Worm (Caenorhabditis elegans) whole organism, mixed stage, embryonic: ENCODE data around the gene T14G12.6.

Experiments
- M03D4.4 ChIP-seq: sonication (generic microtip); optimal IDR thresholded peaks from 2 replicates; lab custom pipeline; 2017; ENCODE audit warnings: mild to moderate bottlenecking, missing genetic modification characterization, missing compliant biosample characterization
- bed-3 ChIP-seq: fragments of 200-800 bp; sonication (Bioruptor generic); optimal IDR thresholded peaks from 3 replicates; lab custom pipeline; 2018; ENCODE audit warnings: mild to moderate bottlenecking, missing genetic modification characterization, moderate library complexity, missing compliant biosample characterization
- blmp-1 ChIP-seq: fragments of 150-350 bp; optimal IDR thresholded peaks from 2 replicates; lab custom pipeline; 2014; ENCODE audit warnings: missing biosample characterization, missing genetic modification characterization
- ceh-39 ChIP-seq: fragments of 150-350 bp; optimal IDR thresholded peaks from 2 replicates; lab custom pipeline; 2014; ENCODE audit warnings: missing biosample characterization, missing genetic modification characterization
- ceh-83 ChIP-seq: fragments of 200-800 bp; sonication (Bioruptor generic); optimal IDR thresholded peaks from 2 replicates; lab custom pipeline; 2018; ENCODE audit warnings: mild to moderate bottlenecking, missing genetic modification characterization, missing compliant biosample characterization
- drap-1 ChIP-seq: fragments of 200-800 bp; sonication (Bioruptor generic); optimal IDR thresholded peaks from 3 replicates; lab custom pipeline; 2018; ENCODE audit warnings: mild to moderate bottlenecking, missing genetic modification characterization, missing compliant biosample characterization
- elt-1 ChIP-seq: sonication (generic microtip); optimal IDR thresholded peaks from 2 replicates; lab custom pipeline; 2017; ENCODE audit warnings: missing genetic modification characterization, mild to moderate bottlenecking, missing compliant biosample characterization, antibody characterized with exemption, moderate library complexity, borderline replicate concordance; ENCODE audit not compliant: insufficient read depth
- elt-3 ChIP-seq: fragments of 150-350 bp; optimal IDR thresholded peaks from 2 replicates; lab custom pipeline; 2014; ENCODE audit warnings: missing biosample characterization, missing genetic modification characterization
- flh-1 ChIP-seq: fragments of 200-800 bp; sonication (Bioruptor generic); optimal IDR thresholded peaks from 2 replicates; lab custom pipeline; 2018; ENCODE audit warnings: mild to moderate bottlenecking, missing genetic modification characterization, moderate library complexity, missing compliant biosample characterization
- ham-2 ChIP-seq: fragments of 200-800 bp; sonication (Bioruptor generic); optimal IDR thresholded peaks from 2 replicates; lab custom pipeline; 2018; ENCODE audit warnings: mild to moderate bottlenecking, missing genetic modification characterization, missing compliant biosample characterization
- hlh-1 ChIP-seq: fragments of 150-350 bp; optimal IDR thresholded peaks from 2 replicates; lab custom pipeline; 2014; ENCODE audit warnings: missing biosample characterization, missing genetic modification reagents, missing genetic modification characterization
- lin-13 ChIP-seq: fragments of 150-350 bp; optimal IDR thresholded peaks from 2 replicates; lab custom pipeline; 2014; ENCODE audit warnings: missing biosample characterization, missing genetic modification characterization
- lin-32 ChIP-seq: fragments of 200-800 bp; sonication (Bioruptor generic); optimal IDR thresholded peaks from 2 replicates; lab custom pipeline; 2018; ENCODE audit warnings: mild to moderate bottlenecking, missing genetic modification characterization, missing compliant biosample characterization
- lsy-2 ChIP-seq: fragments of 150-350 bp; optimal IDR thresholded peaks from 2 replicates; lab custom pipeline; 2014; ENCODE audit warnings: missing biosample characterization, missing genetic modification characterization
- mep-1 ChIP-seq: fragments of 150-350 bp; optimal IDR thresholded peaks from 2 replicates; lab custom pipeline; 2017; ENCODE audit warnings: missing biosample characterization, missing genetic modification reagents, missing genetic modification characterization, inconsistent platforms
- mls-2 ChIP-seq: sonication (generic microtip); optimal IDR thresholded peaks from 2 replicates; lab custom pipeline; 2016; ENCODE audit warnings: mild to moderate bottlenecking, missing genetic modification characterization, moderate library complexity, missing compliant biosample characterization
- nhr-12 ChIP-seq: fragments of 150-350 bp; optimal IDR thresholded peaks from 2 replicates; lab custom pipeline; 2014; ENCODE audit warnings: missing biosample characterization, missing genetic modification characterization
- nhr-2 ChIP-seq: fragments of 150-350 bp; optimal IDR thresholded peaks from 2 replicates; lab custom pipeline; 2014; ENCODE audit warnings: missing biosample characterization, missing genetic modification characterization
- nhr-237 ChIP-seq: fragments of 150-350 bp; optimal IDR thresholded peaks from 2 replicates; lab custom pipeline; 2014; ENCODE audit warnings: missing biosample characterization, missing genetic modification characterization
- nhr-28 ChIP-seq: fragments of 150-350 bp; optimal IDR thresholded peaks from 2 replicates; lab custom pipeline; 2014; ENCODE audit warnings: missing biosample characterization, missing genetic modification characterization
- nhr-76 ChIP-seq: sonication (generic microtip); optimal IDR thresholded peaks from 2 replicates; lab custom pipeline; 2017; ENCODE audit warnings: missing biosample characterization, missing genetic modification characterization
- sem-2 ChIP-seq: fragments of 200-800 bp; sonication (Bioruptor generic); optimal IDR thresholded peaks from 2 replicates; lab custom pipeline; 2018; ENCODE audit warnings: mild to moderate bottlenecking, missing genetic modification characterization, missing compliant biosample characterization
- snpc-4 ChIP-seq: fragments of 150-350 bp; optimal IDR thresholded peaks from 2 replicates; lab custom pipeline; 2014; ENCODE audit warnings: missing biosample characterization, missing genetic modification characterization
- sptf-1 ChIP-seq: sonication (generic microtip); optimal IDR thresholded peaks from 2 replicates; lab custom pipeline; 2017; ENCODE audit warnings: mild to moderate bottlenecking, missing genetic modification characterization, moderate library complexity, missing compliant biosample characterization
- tbx-8 ChIP-seq: fragments of 200-800 bp; sonication (Bioruptor generic); optimal IDR thresholded peaks from 2 replicates; lab custom pipeline; 2018; ENCODE audit warnings: mild to moderate bottlenecking, missing genetic modification characterization, moderate library complexity, missing compliant biosample characterization
- unc-120 ChIP-seq: sonication (generic microtip); optimal IDR thresholded peaks from 2 replicates; lab custom pipeline; 2017; ENCODE audit warnings: missing genetic modification characterization, missing compliant biosample characterization; ENCODE audit not compliant: poor library complexity, severe bottlenecking
- unc-39 ChIP-seq: fragments of 150-350 bp; optimal IDR thresholded peaks from 2 replicates; lab custom pipeline; 2014; ENCODE audit warnings: missing biosample characterization, missing genetic modification characterization
- unc-62 ChIP-seq: fragments of 150-350 bp; optimal IDR thresholded peaks from 2 replicates; lab custom pipeline; 2014; ENCODE audit warnings: missing biosample characterization, missing genetic modification reagents, missing genetic modification characterization
- zip-8 ChIP-seq: fragments of 150-350 bp; optimal IDR thresholded peaks from 2 replicates; lab custom pipeline; 2014; ENCODE audit warnings: missing biosample characterization, missing genetic modification characterization
- ztf-11 ChIP-seq: fragments of 150-350 bp; optimal IDR thresholded peaks from 2 replicates; lab custom pipeline; 2014; ENCODE audit warnings: missing biosample characterization, missing genetic modification characterization

Gene T14G12.6

DNA sequence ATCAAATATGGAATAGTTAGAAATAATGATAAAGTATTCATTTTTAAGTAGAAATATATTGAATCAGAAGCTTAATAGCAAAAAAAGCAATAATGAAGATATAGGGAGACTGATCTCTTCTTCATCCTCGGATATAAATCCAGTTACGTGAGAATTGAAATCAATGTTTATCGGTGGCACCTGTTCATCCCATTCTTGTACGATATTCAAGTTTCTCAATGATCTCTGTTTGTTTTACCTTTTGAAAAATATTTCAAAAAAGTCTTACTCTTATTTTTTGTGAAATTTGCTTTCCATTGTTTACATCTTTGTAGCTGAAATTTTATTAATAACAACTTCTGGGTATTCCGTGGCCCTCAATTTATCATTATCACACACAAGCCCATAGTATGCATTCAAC lies 846 bp downstream of the T14G12.6 start, which contains the start of gene T14G12.12:
T14G12.12 (minus strand) TSS at position 101 of the 400 bp plus-strand sequence.
- TF ChIP-seq nhr-76 (tag; lab: Kevin White, UChicago), result no peak
- TF ChIP-seq ceh-83 (GFP tag; lab: Kevin White, UChicago), result no peak
- no peak for TF ChIP-seq unc-62 (GFP tag; lab: Kevin White, UChicago)
- TF ChIP-seq drap-1 (GFP tag; lab: Kevin White, UChicago), result no peak
- TF ChIP-seq M03D4.4 (tag; lab: Kevin White, UChicago), result no peak
- TF ChIP-seq nhr-28 (tag; lab: Kevin White, UChicago), result no peak
- no peak for TF ChIP-seq sem-2
- no peak for TF ChIP-seq nhr-237 (tag; lab: Kevin White, UChicago)
- TF ChIP-seq elt-3, result no peak
- TF ChIP-seq mls-2 (tag; lab: Kevin White, UChicago), result no peak
- no peak for TF ChIP-seq ham-2 (GFP tag; lab: Kevin White, UChicago)
- TF ChIP-seq snpc-4, result no peak
- TF ChIP-seq lin-32 (GFP tag; lab: Kevin White, UChicago), result no peak
- TF ChIP-seq nhr-2 (tag; lab: Kevin White, UChicago), result no peak
- no peak for TF ChIP-seq ztf-11 (tag; lab: Kevin White, UChicago)
- no peak for TF ChIP-seq sptf-1 (tag; lab: Kevin White, UChicago)
- TF ChIP-seq mep-1, result no peak
- TF ChIP-seq, all 35 proteins: peak for 0

DNA sequence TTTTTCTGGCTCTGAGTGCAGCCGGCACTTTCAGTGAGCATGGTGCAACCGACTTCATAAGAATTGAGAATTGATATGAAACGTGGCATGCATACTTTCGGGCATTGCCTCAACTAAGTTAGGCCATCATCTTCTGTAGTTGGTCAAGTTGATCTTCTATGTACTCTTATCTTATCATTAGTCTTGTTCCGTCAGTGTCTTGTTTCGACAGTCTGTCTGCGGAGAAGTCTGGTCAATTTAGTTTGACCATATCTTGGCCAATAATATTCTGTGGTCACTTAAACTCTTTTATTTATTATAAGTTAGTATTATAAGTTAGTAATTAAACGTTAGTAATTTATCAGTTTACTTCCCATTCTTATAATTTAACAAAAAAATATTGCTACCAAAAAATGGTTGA lies 3.0 kb downstream of the T14G12.6 start:
- TF ChIP-seq ztf-11 (tag; lab: Kevin White, UChicago), result no peak
- no peak for TF ChIP-seq nhr-76 (tag; lab: Kevin White, UChicago)

DNA sequence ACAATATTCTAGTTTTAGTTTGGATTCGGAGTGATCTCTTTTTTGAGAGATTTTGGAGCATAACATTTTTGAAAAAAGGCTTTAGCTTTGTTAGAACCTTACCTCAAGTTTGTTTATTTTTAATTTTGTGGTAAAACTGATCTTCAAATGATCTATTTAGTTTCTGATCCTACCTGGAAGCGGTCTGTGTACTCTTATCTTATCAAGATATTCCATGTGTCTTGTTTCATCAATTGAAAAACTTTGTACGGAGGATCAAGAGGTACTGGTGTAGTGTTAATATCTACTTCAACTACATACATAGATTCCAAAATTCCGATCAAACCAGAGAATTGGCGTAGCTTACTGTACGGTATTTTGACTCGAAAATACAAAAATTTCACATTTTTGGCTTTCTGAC lies 3.5 kb downstream of the T14G12.6 start:
- TF ChIP-seq ztf-11 (tag; lab: Kevin White, UChicago), result no peak
- no peak for TF ChIP-seq bed-3 (GFP tag; lab: Kevin White, UChicago)
- TF ChIP-seq nhr-237 (tag; lab: Kevin White, UChicago), result no peak
- TF ChIP-seq elt-1 (tag; lab: Kevin White, UChicago), result no peak
- no peak for TF ChIP-seq flh-1 (GFP tag; lab: Kevin White, UChicago)
- no peak for TF ChIP-seq lin-13

DNA sequence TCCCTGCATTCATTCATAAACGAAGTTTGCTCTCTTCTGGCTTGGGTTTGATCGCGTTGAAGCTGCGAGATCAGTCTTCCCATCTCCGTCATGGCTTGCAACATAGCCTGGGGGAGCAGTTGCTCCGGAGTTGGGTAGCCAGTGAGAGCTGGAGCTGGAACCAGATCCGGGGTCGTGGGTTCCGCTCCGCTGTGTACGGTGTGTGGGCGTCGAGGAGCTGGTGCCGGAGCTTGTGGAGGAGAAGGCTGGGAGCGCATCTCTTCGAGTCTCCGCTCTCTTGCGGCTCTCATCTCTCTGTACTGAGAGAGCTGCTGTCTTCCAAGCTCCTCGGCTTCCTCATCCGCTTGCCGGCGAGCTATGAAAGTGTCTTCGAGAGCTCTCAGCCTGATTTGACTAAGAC lies 6.8 kb downstream of the T14G12.6 start:
- no peak for TF ChIP-seq sptf-1 (tag; lab: Kevin White, UChicago)
- no peak for TF ChIP-seq lin-32 (GFP tag; lab: Kevin White, UChicago)
- TF ChIP-seq drap-1 (GFP tag; lab: Kevin White, UChicago), result no peak
- TF ChIP-seq tbx-8 (GFP tag; lab: Kevin White, UChicago), result no peak
- TF ChIP-seq lin-13, result no peak
- TF ChIP-seq mep-1, result no peak
- TF ChIP-seq unc-120 (tag; lab: Kevin White, UChicago), result no peak
- TF ChIP-seq unc-62 (GFP tag; lab: Kevin White, UChicago), result no peak
- no peak for TF ChIP-seq nhr-12 (tag; lab: Kevin White, UChicago)
- TF ChIP-seq hlh-1, result no peak
- TF ChIP-seq ztf-11 (tag; lab: Kevin White, UChicago), result no peak
- TF ChIP-seq unc-39, result no peak
- no peak for TF ChIP-seq M03D4.4 (tag; lab: Kevin White, UChicago)
- TF ChIP-seq snpc-4, result no peak
- no peak for TF ChIP-seq lsy-2 (tag; lab: Kevin White, UChicago)
- TF ChIP-seq nhr-237 (tag; lab: Kevin White, UChicago), result no peak
- TF ChIP-seq mls-2 (tag; lab: Kevin White, UChicago), result no peak
- no peak for TF ChIP-seq blmp-1
- TF ChIP-seq nhr-2 (tag; lab: Kevin White, UChicago), result no peak
- no peak for TF ChIP-seq zip-8 (tag; lab: Kevin White, UChicago)

DNA sequence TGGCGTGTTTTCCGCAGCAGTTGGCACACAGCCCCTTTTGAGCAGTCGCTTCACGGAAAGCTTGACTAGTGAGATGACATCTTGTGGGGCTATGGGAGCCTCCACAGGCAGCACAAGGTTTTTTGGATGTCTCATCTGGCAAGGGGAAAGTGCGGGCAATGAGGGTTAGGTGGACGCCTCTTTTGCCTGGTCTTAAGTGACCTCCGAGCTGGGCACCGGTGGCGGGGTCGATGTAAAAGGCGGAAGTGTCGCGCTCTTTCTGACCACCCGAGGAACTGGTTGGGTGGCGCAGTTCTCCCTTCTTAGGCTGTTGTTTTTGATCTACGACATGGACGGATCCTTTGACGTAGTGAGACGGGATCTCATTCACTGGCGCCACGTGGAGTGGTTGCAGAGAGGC lies 7.9 kb downstream of the T14G12.6 start:
- TF ChIP-seq mls-2 (tag; lab: Kevin White, UChicago) (no peak), ceh-83 (GFP tag; lab: Kevin White, UChicago) (no peak), nhr-2 (tag; lab: Kevin White, UChicago) (no peak)

DNA sequence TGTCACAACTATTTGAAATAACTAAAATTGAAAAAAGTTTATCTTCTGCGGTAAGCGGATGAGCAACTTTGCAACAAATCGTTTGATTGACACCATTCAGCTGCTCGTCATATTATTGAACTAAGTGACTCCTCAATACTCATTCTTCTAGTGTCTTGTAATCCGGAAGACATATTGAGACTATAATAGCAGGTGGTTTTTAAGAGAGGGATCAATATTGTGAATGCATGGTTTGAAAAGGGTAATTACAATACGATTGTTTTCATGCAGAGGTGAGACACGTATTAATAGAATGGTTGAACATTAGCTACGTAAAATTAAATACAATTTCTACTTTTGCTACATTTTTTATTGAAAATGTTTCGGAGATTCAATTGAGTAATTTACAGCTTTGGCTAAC lies 16.1 kb downstream of the T14G12.6 start:
- TF ChIP-seq hlh-1, result no peak
- TF ChIP-seq flh-1 (GFP tag; lab: Kevin White, UChicago), result no peak
- no peak for TF ChIP-seq drap-1 (GFP tag; lab: Kevin White, UChicago)
- no peak for TF ChIP-seq mls-2 (tag; lab: Kevin White, UChicago)
- no peak for TF ChIP-seq zip-8 (tag; lab: Kevin White, UChicago)
- no peak for TF ChIP-seq unc-62 (GFP tag; lab: Kevin White, UChicago)
- TF ChIP-seq blmp-1, result no peak
- no peak for TF ChIP-seq lin-13
- TF ChIP-seq nhr-76 (tag; lab: Kevin White, UChicago), result no peak
- no peak for TF ChIP-seq ztf-11 (tag; lab: Kevin White, UChicago)
- TF ChIP-seq M03D4.4 (tag; lab: Kevin White, UChicago), result no peak
- TF ChIP-seq mep-1, result no peak
- TF ChIP-seq sem-2, result no peak
- TF ChIP-seq unc-120 (tag; lab: Kevin White, UChicago), result no peak
- TF ChIP-seq elt-1 (tag; lab: Kevin White, UChicago), result no peak
- TF ChIP-seq bed-3 (GFP tag; lab: Kevin White, UChicago), result no peak
- no peak for TF ChIP-seq ceh-39
- TF ChIP-seq ceh-83 (GFP tag; lab: Kevin White, UChicago), result no peak
- TF ChIP-seq sptf-1 (tag; lab: Kevin White, UChicago), result no peak
- TF ChIP-seq nhr-2 (tag; lab: Kevin White, UChicago), result no peak
- TF ChIP-seq, all 35 proteins: peak for 0
